Worm (Caenorhabditis elegans): Measurements from ENCODE around the gene nhr-219.

The nhr-219 gene

DNA sequence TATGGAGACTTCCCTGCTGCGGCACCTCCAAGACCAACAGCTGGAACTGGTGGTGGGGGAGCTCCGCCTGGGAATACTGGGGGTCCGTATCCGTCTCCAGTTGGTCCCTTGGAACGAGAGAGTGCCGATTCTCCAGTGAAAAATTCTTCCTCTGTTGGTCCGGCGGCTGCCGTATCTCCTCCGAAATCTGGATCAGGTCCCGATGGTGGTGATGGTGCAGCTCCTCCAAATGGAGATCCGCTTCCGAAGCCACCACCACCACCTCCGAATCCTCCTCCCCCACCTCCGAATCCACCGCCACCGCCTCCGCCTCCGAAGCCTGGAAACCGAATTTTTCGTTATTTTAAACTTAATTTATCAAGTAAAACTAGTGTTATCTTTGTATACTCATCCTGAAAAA is 25.6 kb downstream of the nhr-219 start:
- TF ChIP-seq egl-5 (tag; optimal IDR thresholded peaks at IDR 0.05) = no peak

- TF ChIP-seq nhr-12 (tag; optimal IDR thresholded peaks at IDR 0.05) (no peak), ceh-82 (tag; optimal IDR thresholded peaks at IDR 0.05) (no peak), egl-27 (tag; optimal IDR thresholded peaks at IDR 0.05) (no peak), elt-3 (tag; optimal IDR thresholded peaks at IDR 0.05) (no peak), nhr-11 (tag; optimal IDR thresholded peaks at IDR 0.05) (no peak), ceh-28 (tag; optimal IDR thresholded peaks at IDR 0.05) (no peak), R02D3.7 (tag; optimal IDR thresholded peaks at IDR 0.05) (no peak), ceh-9 (tag; optimal IDR thresholded peaks at IDR 0.05) (no peak), unc-39 (tag; optimal IDR thresholded peaks at IDR 0.05) (no peak), ztf-4 (tag; optimal IDR thresholded peaks at IDR 0.05) (peak; percentile 39), fos-1 (tag; optimal IDR thresholded peaks at IDR 0.05) (no peak), lsy-12 (tag; optimal IDR thresholded peaks at IDR 0.05) (peak; percentile 1), unc-62 (GFP tag; optimal IDR thresholded peaks at IDR 0.05) (no peak), ztf-11 (tag; optimal IDR thresholded peaks at IDR 0.05) (no peak), ama-1 (optimal IDR thresholded peaks at IDR 0.05) (peak; percentile 98), snpc-4 (tag; optimal IDR thresholded peaks at IDR 0.05) (no peak), zag-1 (tag; optimal IDR thresholded peaks at IDR 0.05) (no peak), sea-2 (GFP tag; optimal IDR thresholded peaks at IDR 0.05) (no peak), pha-4 (tag; optimal IDR thresholded peaks at IDR 0.05) (peak; percentile 35), aly-2 (tag; optimal IDR thresholded peaks at IDR 0.05) (no peak), elt-2 (tag; optimal IDR thresholded peaks at IDR 0.05) (peak; percentile 32), nfya-1 (tag; optimal IDR thresholded peaks at IDR 0.05; ENCODE audit: insufficient read depth) (peak; percentile 18), nhr-25 (tag; optimal IDR thresholded peaks at IDR 0.05) (peak; percentile 27), eor-1 (tag; optimal IDR thresholded peaks at IDR 0.05) (no peak), mml-1 (tag; optimal IDR thresholded peaks at IDR 0.05) (no peak), mdl-1 (tag; optimal IDR thresholded peaks at IDR 0.05) (no peak), nhr-76 (tag; optimal IDR thresholded peaks at IDR 0.05) (no peak)
These were observed 26.4 kb downstream of the nhr-219 start for ce11 chrV:8939424-8940065.

DNA sequence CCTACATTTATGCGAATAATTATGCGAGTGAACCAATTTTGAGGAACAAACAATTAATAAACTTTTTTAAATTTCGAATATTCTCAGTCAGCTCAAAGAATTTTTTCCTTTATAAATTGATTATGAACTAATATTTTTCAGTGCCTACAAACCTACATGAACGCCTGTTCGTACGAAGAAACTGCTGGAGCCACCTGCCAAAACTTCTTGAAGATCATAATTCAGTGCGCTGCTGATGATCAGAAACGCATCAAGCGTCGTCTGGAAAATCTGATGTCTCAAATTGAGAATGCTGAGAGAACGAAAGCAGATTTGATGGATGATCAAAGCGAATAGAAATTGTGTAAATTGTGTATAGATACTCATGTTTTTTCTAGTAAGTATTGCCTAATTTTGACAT is 27.0 kb downstream of the nhr-219 start:
- TF ChIP-seq nhr-43 (tag; optimal IDR thresholded peaks at IDR 0.05; ENCODE audit: poor library complexity, severe bottlenecking) = peak; percentile 8
- no peak for TF ChIP-seq fkh-2 (tag; optimal IDR thresholded peaks at IDR 0.05)
- TF ChIP-seq ama-1 (optimal IDR thresholded peaks at IDR 0.05) = peak; percentile 76

ce11 chrV:8938445-8938844 is 27.5 kb downstream of the nhr-219 start:
- TF ChIP-seq daf-12 (tag; optimal IDR thresholded peaks at IDR 0.05) (no peak), ama-1 (optimal IDR thresholded peaks at IDR 0.05) (peak; percentile 81)

ce11 chrV:8937476-8938249 is 28.3 kb downstream of the nhr-219 start:
- TF ChIP-seq ama-1 (optimal IDR thresholded peaks at IDR 0.05) = peak; percentile 64
- no peak for TF ChIP-seq nfya-1 (tag; optimal IDR thresholded peaks at IDR 0.05; ENCODE audit: insufficient read depth)

DNA sequence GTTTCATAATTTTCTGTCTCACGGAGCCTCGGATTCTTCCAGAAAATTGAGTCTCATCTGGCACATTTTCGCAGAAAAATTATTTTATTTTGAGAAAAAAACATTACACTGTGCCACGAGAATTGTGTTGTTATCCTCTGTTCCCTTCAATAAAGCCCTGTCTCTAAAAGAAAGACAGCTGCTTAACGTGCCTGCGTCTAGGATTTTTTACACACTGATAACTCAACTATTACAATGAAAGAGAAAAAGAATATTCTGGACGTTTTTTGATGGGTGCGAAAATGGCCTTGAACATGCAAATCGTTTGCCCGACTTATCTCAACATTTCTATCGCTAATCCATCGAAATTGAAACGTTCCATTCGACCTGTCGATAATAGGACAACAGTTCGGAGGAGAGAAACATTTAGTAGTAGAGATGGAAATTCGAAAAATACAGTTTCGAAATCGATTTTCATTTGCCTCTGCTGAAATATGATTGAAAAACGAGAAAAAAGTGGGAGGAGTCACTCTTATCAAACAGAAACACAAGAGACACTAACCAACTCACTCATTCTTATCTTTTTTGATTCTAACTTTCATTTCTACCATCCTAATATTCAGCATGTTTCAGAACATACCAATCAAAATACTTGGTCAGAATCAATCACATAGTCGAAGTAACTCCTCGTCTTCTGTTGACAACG is 29.1 kb downstream of the nhr-219 start:
- no peak for TF ChIP-seq daf-12 (tag; optimal IDR thresholded peaks at IDR 0.05)
- TF ChIP-seq nfya-1 (tag; optimal IDR thresholded peaks at IDR 0.05; ENCODE audit: insufficient read depth) = peak; percentile 29
- no peak for TF ChIP-seq lsy-12 (tag; optimal IDR thresholded peaks at IDR 0.05)
- peak; percentile 76 for TF ChIP-seq nhr-25 (tag; optimal IDR thresholded peaks at IDR 0.05)
- TF ChIP-seq pqm-1 (tag; optimal IDR thresholded peaks at IDR 0.05) = peak; percentile 33
- peak; percentile 67 for TF ChIP-seq elt-2 (tag; optimal IDR thresholded peaks at IDR 0.05)
- no peak for TF ChIP-seq snpc-4 (tag; optimal IDR thresholded peaks at IDR 0.05)
- TF ChIP-seq nhr-23 (tag; optimal IDR thresholded peaks at IDR 0.05) = peak; percentile 44
- TF ChIP-seq ceh-28 (tag; optimal IDR thresholded peaks at IDR 0.05) = peak; percentile 13
- TF ChIP-seq nhr-43 (tag; optimal IDR thresholded peaks at IDR 0.05; ENCODE audit: poor library complexity, severe bottlenecking) = no peak
- TF ChIP-seq skn-1 (tag; optimal IDR thresholded peaks at IDR 0.05) = no peak

All from whole organism, L3 larva.